Worm (Caenorhabditis elegans): ENCODE data around the gene cutl-17.

DNA sequence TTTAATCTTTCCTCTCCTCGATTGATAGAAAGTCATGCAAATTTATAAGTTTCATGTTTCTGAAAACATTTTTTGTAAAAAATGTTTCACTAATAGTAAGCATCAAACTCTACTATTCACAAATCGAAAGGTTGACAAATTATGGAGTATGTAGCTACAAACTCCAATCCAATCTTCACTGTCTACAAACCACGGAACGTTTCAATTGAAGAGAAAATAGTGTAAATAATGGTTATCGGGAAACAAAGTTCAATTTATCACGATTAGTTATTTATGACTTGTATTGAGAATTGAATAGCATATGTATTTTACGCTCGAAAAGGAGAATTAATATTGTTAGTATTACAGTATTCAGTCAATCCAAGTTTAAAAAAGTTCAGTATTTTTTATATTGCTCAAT is 42.3 kb upstream of the cutl-17 start:
- no peak for TF ChIP-seq lin-39 (tag; optimal IDR thresholded peaks at IDR 0.05)
- TF ChIP-seq ztf-1 (GFP tag; conservative IDR thresholded peaks at IDR 0.05) = no peak
- TF ChIP-seq nhr-6 (tag; optimal IDR thresholded peaks at IDR 0.05) = no peak
- TF ChIP-seq egl-27 (tag; optimal IDR thresholded peaks at IDR 0.05) = no peak
- TF ChIP-seq nhr-12 (tag; optimal IDR thresholded peaks at IDR 0.05) = no peak

Measured in whole organism, L2 larva.